Worm (Caenorhabditis elegans) whole organism, L3 larva: ENCODE data around the gene T03G6.1.

Experiments used
- ZK546.5 ChIP-seq: sonication (generic microtip); optimal IDR thresholded peaks from 2 replicates; lab custom pipeline; 2017; ENCODE audit warnings: missing biosample characterization, missing genetic modification characterization
- aly-2 ChIP-seq: fragments of 150-350 bp; optimal IDR thresholded peaks from 2 replicates; lab custom pipeline; 2014; ENCODE audit warnings: missing biosample characterization, missing genetic modification characterization
- ama-1 ChIP-seq: fragments of 150-350 bp; optimal IDR thresholded peaks from 2 replicates; lab custom pipeline; 2018
- ceh-28 ChIP-seq: fragments of 150-350 bp; optimal IDR thresholded peaks from 2 replicates; lab custom pipeline; 2014; ENCODE audit warnings: missing biosample characterization, missing genetic modification reagents, missing genetic modification characterization
- ceh-82 ChIP-seq: fragments of 150-350 bp; optimal IDR thresholded peaks from 2 replicates; lab custom pipeline; 2014; ENCODE audit warnings: missing biosample characterization, missing genetic modification characterization
- ceh-9 ChIP-seq: sonication (generic microtip); optimal IDR thresholded peaks from 2 replicates; lab custom pipeline; 2018; ENCODE audit warnings: missing biosample characterization, missing genetic modification characterization
- daf-12 ChIP-seq: fragments of 150-350 bp; optimal IDR thresholded peaks from 2 replicates; lab custom pipeline; 2014; ENCODE audit warnings: missing biosample characterization, missing genetic modification reagents, missing genetic modification characterization
- egl-27 ChIP-seq: sonication (generic microtip); optimal IDR thresholded peaks from 4 replicates; lab custom pipeline; 2017; ENCODE audit warnings: missing biosample characterization, missing genetic modification reagents, missing genetic modification characterization
- elt-1 ChIP-seq: fragments of 150-350 bp; optimal IDR thresholded peaks from 2 replicates; lab custom pipeline; 2014; ENCODE audit warnings: missing biosample characterization, missing genetic modification characterization
- elt-2 ChIP-seq: sonication (generic microtip); optimal IDR thresholded peaks from 2 replicates; lab custom pipeline; 2016; ENCODE audit warnings: missing genetic modification reagents, mild to moderate bottlenecking, missing genetic modification characterization, missing compliant biosample characterization
- elt-3 ChIP-seq, 3 experiments: fragments of 150-350 bp in 1 of 3; sonication (generic microtip) in 2 of 3; optimal IDR thresholded peaks; 2 replicates in 2 of 3; 4 replicates in 1 of 3; lab custom pipeline; 2014 to 2017; ENCODE audit warnings: missing biosample characterization in 3 of 3, missing genetic modification characterization in 3 of 3
- fkh-10 ChIP-seq: sonication (generic microtip); optimal IDR thresholded peaks from 2 replicates; lab custom pipeline; 2017; ENCODE audit warnings: missing biosample characterization, missing genetic modification reagents, missing genetic modification characterization
- fkh-2 ChIP-seq: fragments of 150-350 bp; optimal IDR thresholded peaks from 2 replicates; lab custom pipeline; 2014; ENCODE audit warnings: missing biosample characterization, missing genetic modification reagents, missing genetic modification characterization
- fos-1 ChIP-seq: fragments of 150-350 bp; optimal IDR thresholded peaks from 2 replicates; lab custom pipeline; 2014; ENCODE audit warnings: missing biosample characterization, missing genetic modification characterization
- hmg-11 ChIP-seq: sonication (generic microtip); optimal IDR thresholded peaks from 2 replicates; lab custom pipeline; 2016; ENCODE audit warnings: missing genetic modification characterization, missing compliant biosample characterization
- jun-1 ChIP-seq: fragments of 150-350 bp; optimal IDR thresholded peaks from 2 replicates; lab custom pipeline; 2014; ENCODE audit warnings: missing biosample characterization, missing genetic modification reagents, missing genetic modification characterization
- lin-15B ChIP-seq: fragments of 150-350 bp; optimal IDR thresholded peaks from 2 replicates; lab custom pipeline; 2014; ENCODE audit warnings: missing biosample characterization, missing genetic modification characterization
- lin-39 ChIP-seq: fragments of 150-350 bp; optimal IDR thresholded peaks from 2 replicates; lab custom pipeline; 2018; ENCODE audit warnings: missing biosample characterization, missing genetic modification reagents, missing genetic modification characterization
- lsy-12 ChIP-seq: sonication (generic microtip); optimal IDR thresholded peaks from 2 replicates; lab custom pipeline; 2016; ENCODE audit warnings: mild to moderate bottlenecking, missing genetic modification characterization, missing compliant biosample characterization
- mdl-1 ChIP-seq: fragments of 150-350 bp; optimal IDR thresholded peaks from 2 replicates; lab custom pipeline; 2014; ENCODE audit warnings: missing biosample characterization, missing genetic modification characterization
- nfya-1 ChIP-seq: sonication (generic microtip); optimal IDR thresholded peaks from 2 replicates; lab custom pipeline; 2017; ENCODE audit warnings: missing genetic modification characterization, mild to moderate bottlenecking, missing compliant biosample characterization, antibody characterized with exemption, moderate library complexity; ENCODE audit not compliant: insufficient read depth
- nhr-11 ChIP-seq: fragments of 150-350 bp; optimal IDR thresholded peaks from 2 replicates; lab custom pipeline; 2014; ENCODE audit warnings: missing biosample characterization, missing genetic modification characterization
- nhr-12 ChIP-seq: fragments of 150-350 bp; optimal IDR thresholded peaks from 2 replicates; lab custom pipeline; 2014; ENCODE audit warnings: missing biosample characterization, missing genetic modification characterization
- nhr-23 ChIP-seq: fragments of 150-350 bp; optimal IDR thresholded peaks from 2 replicates; lab custom pipeline; 2014; ENCODE audit warnings: missing biosample characterization, missing genetic modification reagents, missing genetic modification characterization
- nhr-25 ChIP-seq: sonication (generic microtip); optimal IDR thresholded peaks from 2 replicates; lab custom pipeline; 2017; ENCODE audit warnings: missing biosample characterization, missing genetic modification characterization
- nhr-28 ChIP-seq: fragments of 150-350 bp; optimal IDR thresholded peaks from 2 replicates; lab custom pipeline; 2014; ENCODE audit warnings: missing biosample characterization, missing genetic modification characterization
- nhr-43 ChIP-seq: sonication (generic microtip); optimal IDR thresholded peaks from 2 replicates; lab custom pipeline; 2016; ENCODE audit warnings: mild to moderate bottlenecking, missing genetic modification characterization, missing compliant biosample characterization; ENCODE audit not compliant: poor library complexity, severe bottlenecking
- nhr-67 ChIP-seq: fragments of 150-350 bp; optimal IDR thresholded peaks from 2 replicates; lab custom pipeline; 2014; ENCODE audit warnings: missing biosample characterization, missing genetic modification characterization
- nhr-76 ChIP-seq: fragments of 150-350 bp; sonication (generic microtip); optimal IDR thresholded peaks from 5 replicates; lab custom pipeline; 2014; ENCODE audit warnings: missing biosample characterization, missing genetic modification characterization
- pha-4 ChIP-seq: fragments of 150-350 bp; optimal IDR thresholded peaks from 2 replicates; lab custom pipeline; 2014; ENCODE audit warnings: missing biosample characterization, missing genetic modification reagents, missing genetic modification characterization
- sea-2 ChIP-seq: fragments of 150-350 bp; sonication (generic microtip); optimal IDR thresholded peaks from 4 replicates; lab custom pipeline; 2014; ENCODE audit warnings: missing biosample characterization, missing genetic modification reagents, missing genetic modification characterization
- skn-1 ChIP-seq: fragments of 150-350 bp; optimal IDR thresholded peaks from 2 replicates; lab custom pipeline; 2014; ENCODE audit warnings: missing biosample characterization, missing genetic modification characterization
- snpc-4 ChIP-seq: fragments of 150-350 bp; optimal IDR thresholded peaks from 2 replicates; lab custom pipeline; 2014; ENCODE audit warnings: missing biosample characterization, missing genetic modification characterization
- tbx-2 ChIP-seq: sonication (generic microtip); optimal IDR thresholded peaks from 2 replicates; lab custom pipeline; 2016; ENCODE audit warnings: mild to moderate bottlenecking, missing genetic modification characterization, missing compliant biosample characterization
- unc-62 ChIP-seq: fragments of 150-350 bp; sonication (generic microtip); optimal IDR thresholded peaks from 4 replicates; lab custom pipeline; 2014; ENCODE audit warnings: missing biosample characterization, missing genetic modification reagents, missing genetic modification characterization

T03G6.1 gene

DNA sequence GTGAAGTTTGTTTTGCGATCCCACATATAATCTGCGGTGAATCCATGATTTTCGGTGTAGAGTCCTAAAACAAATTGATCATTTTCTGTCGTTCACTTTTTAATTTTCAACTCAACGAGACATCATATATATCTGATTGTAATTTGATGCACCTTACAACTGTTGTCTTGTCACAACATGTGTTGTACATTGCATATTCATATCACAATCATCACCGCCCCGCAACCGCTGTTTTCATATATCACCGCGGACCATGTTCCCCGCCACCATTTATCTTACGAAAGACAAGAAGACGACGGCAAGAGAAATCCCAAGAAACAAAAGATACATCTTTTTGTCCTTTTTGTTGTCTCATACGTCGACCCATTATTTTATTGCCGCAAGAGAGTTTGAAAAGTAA, 6.1 kb downstream of the T03G6.1 start:
- TF ChIP-seq nhr-12 (tag; lab: Kevin White, UChicago) (no peak), nhr-28 (tag; lab: Kevin White, UChicago) (no peak), ceh-9 (tag; lab: Kevin White, UChicago) (no peak)

DNA sequence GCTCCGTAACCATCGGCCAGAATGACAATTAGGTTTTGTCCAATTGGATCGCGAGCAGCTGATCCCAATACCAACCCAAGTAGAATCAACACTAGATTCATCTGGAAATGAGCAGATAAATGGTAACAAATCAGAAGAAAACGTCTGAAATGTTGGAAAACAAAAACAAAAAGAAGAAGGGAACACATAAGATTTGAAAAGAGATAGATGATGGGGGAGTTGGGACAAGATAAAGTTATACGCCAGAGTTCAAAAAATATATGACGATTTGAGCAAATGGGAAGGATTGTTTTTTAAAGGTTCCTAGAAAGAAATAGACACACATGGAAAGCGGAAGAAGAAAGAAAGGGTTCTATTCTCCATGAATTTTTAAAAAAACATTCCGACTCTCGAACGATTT, 7.6 kb downstream of the T03G6.1 start, which contains the start of gene T03G6.3:
T03G6.3 (minus strand) TSS at position 101 of the 400 bp plus-strand sequence.
- no peak for TF ChIP-seq ceh-82 (tag; lab: Kevin White, UChicago)
- no peak for TF ChIP-seq nhr-25 (tag; lab: Kevin White, UChicago)
- no peak for TF ChIP-seq ama-1 (lab: Kevin White, UChicago)
- TF ChIP-seq unc-62, result no peak
- TF ChIP-seq nhr-76, result no peak
- TF ChIP-seq ZK546.5, result no peak
- no peak for TF ChIP-seq egl-27 (tag; lab: Kevin White, UChicago)

DNA sequence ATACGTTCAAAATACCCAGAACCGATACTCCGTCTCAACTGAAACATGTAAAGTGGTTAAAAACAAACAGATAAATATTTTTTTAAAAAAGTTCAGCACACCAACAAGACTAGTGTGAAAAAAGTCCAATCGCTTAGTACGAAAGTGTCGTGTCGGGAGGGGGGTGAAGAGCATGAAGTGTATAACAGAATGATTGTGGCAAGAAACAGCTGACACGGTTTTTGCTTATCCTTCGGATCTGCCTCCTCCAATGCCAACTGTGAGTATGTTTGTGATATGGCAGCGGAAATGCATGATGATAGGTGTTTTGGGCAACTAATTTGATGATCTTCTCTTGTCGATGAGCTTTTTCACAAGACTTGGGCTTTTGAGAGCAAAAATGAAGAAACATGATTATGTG, 12.3 kb downstream of the T03G6.1 start:
- TF ChIP-seq nfya-1 (tag; lab: Kevin White, UChicago), result no peak
- no peak for TF ChIP-seq lsy-12 (tag; lab: Kevin White, UChicago)
- TF ChIP-seq hmg-11 (tag; lab: Kevin White, UChicago), result no peak
- TF ChIP-seq lin-39, result peak; percentile 30
- TF ChIP-seq aly-2, result no peak

DNA sequence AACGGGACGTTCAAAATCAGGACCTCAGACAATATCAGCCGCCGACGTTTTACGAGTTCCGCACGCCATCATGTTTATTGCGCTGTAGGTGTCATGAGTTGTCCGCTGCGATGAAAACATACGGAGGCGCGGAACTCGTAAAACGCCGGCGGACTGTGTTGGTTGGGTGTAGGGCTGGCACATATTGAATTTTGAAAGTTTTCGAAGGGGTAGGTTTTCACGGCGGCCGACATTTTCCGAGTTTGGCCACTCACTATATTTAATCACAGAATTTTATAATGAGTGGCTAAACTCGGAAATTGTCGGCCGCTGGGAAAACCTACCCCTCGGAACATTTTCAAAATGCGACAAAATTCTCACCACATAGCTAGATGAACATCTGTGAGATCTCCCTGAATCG, 18.1 kb downstream of the T03G6.1 start:
- peak; percentile 9 for TF ChIP-seq snpc-4 (tag; lab: Kevin White, UChicago)
- TF ChIP-seq lin-39, result no peak
- no peak for TF ChIP-seq nhr-43 (tag; lab: Kevin White, UChicago)
- TF ChIP-seq elt-2 (tag; lab: Kevin White, UChicago), result no peak
- no peak for TF ChIP-seq hmg-11 (tag; lab: Kevin White, UChicago)
- no peak for TF ChIP-seq nhr-12 (tag; lab: Kevin White, UChicago)
- TF ChIP-seq ceh-28 (tag; lab: Kevin White, UChicago), result no peak
- TF ChIP-seq unc-62, result no peak

DNA sequence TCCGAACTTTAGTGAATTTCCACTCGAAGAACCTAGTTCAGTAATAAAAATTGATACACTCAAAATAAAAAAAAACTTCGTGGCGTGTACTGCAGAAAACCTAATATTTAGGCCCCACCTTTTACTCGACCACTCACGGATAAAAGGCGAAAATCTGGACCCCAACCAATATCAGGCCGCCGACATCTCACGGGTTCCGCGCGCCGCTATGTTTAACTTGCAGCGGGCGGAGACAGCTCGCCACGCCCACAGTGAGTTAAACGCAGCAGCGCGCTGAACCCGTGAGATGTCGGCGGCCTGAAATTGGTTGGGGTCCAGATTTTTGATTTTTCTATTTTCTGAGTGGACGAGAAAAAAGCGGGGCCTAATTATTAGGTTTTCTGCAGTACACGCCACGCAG, 24.8 kb downstream of the T03G6.1 start:
- TF ChIP-seq mdl-1 (no peak), egl-27 (tag; lab: Kevin White, UChicago) (no peak), fkh-10 (GFP tag; lab: Kevin White, UChicago) (no peak), jun-1 (tag; lab: Kevin White, UChicago) (no peak), ZK546.5 (no peak), hmg-11 (tag; lab: Kevin White, UChicago) (no peak), lsy-12 (tag; lab: Kevin White, UChicago) (no peak), lin-15B (tag; lab: Kevin White, UChicago) (no peak), skn-1 (no peak), nhr-67 (tag; lab: Kevin White, UChicago) (no peak), nhr-43 (tag; lab: Kevin White, UChicago) (no peak), nhr-23 (no peak), tbx-2 (tag; lab: Kevin White, UChicago) (no peak), sea-2 (GFP tag; lab: Kevin White, UChicago) (no peak), daf-12 (tag; lab: Kevin White, UChicago) (no peak)

DNA sequence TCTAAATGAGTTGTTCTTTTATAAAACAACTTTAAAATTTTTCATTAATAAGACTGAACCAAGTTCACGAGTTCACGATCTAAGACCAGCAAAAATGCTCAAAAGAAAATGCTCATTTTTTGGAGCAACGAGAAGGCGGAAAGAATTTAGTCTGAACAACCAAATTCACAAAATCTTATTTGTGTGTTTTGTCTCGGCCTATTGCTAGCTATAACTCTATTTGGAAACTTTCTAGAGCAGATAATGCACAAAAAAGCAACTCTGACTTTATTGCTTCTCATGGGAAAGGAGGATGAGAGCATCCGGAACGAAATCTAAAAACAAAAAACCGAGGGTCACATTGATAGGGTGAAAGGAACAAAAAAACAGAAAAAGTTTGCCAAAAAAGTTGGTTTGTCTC, 32.5 kb downstream of the T03G6.1 start:
- no peak for TF ChIP-seq lin-15B (tag; lab: Kevin White, UChicago)
- TF ChIP-seq pha-4, result no peak
- peak; percentile 52 for TF ChIP-seq fkh-10 (GFP tag; lab: Kevin White, UChicago)
- TF ChIP-seq nhr-28 (tag; lab: Kevin White, UChicago), result no peak
- TF ChIP-seq tbx-2 (tag; lab: Kevin White, UChicago), result no peak
- TF ChIP-seq skn-1, result no peak
- TF ChIP-seq, all 47 proteins: peak for 1

DNA sequence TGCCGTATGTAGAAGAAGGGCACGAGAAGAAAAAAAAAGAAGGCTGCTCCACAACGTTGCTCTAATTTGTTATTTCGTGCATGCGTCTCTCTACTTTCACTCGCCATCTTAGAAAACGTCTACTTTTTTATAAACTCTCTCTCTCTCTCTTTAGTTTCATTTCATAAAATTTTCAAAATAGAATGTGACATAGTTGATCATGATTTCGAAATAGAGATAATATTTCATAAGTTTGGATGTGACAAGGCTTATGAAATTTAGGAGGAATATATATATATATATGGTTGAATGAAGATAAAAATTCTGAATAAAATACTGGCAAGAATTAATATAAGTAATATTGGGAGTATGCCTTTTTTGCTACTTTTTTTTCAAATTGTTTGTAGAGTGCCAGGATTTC, 33.1 kb downstream of the T03G6.1 start:
- no peak for TF ChIP-seq egl-27 (tag; lab: Kevin White, UChicago)
- TF ChIP-seq elt-3 (tag; optimal IDR thresholded peaks at IDR 0.05; lab: Kevin White, UChicago), result no peak
- TF ChIP-seq nhr-23, result no peak
- TF ChIP-seq ceh-82 (tag; lab: Kevin White, UChicago), result no peak
- no peak for TF ChIP-seq fos-1 (tag; lab: Kevin White, UChicago)
- TF ChIP-seq nhr-11 (tag; lab: Kevin White, UChicago), result no peak
- no peak for TF ChIP-seq elt-2 (tag; lab: Kevin White, UChicago)
- TF ChIP-seq nhr-67 (tag; lab: Kevin White, UChicago), result no peak
- TF ChIP-seq skn-1, result no peak
- TF ChIP-seq fkh-2 (tag; lab: Kevin White, UChicago), result no peak
- no peak for TF ChIP-seq nhr-25 (tag; lab: Kevin White, UChicago)
- no peak for TF ChIP-seq daf-12 (tag; lab: Kevin White, UChicago)
- no peak for TF ChIP-seq jun-1 (tag; lab: Kevin White, UChicago)
- no peak for TF ChIP-seq elt-1 (tag; lab: Kevin White, UChicago)
- no peak for TF ChIP-seq hmg-11 (tag; lab: Kevin White, UChicago)
- TF ChIP-seq mdl-1, result no peak
- no peak for TF ChIP-seq tbx-2 (tag; lab: Kevin White, UChicago)
- TF ChIP-seq nhr-43 (tag; lab: Kevin White, UChicago), result no peak
